Worm (Caenorhabditis elegans) whole organism, midembryonic: Measurements from ENCODE around the gene far-1.

Source experiments
- T22C8.4 ChIP-seq: fragments of 200-800 bp; sonication (Bioruptor generic); IDR thresholded peaks from 2 replicates; pipeline ENCODE4 v1.3.6; 2022; ENCODE audit warnings: missing genetic modification characterization, missing compliant biosample characterization
- flt-1 ChIP-seq: fragments of 200-800 bp; sonication (Bioruptor generic); IDR thresholded peaks from 2 replicates; pipeline ENCODE4 v1.3.6; 2022; ENCODE audit warnings: missing genetic modification characterization, missing compliant biosample characterization
- klf-2 ChIP-seq: fragments of 200-800 bp; sonication (Bioruptor generic); conservative IDR thresholded peaks from 2 replicates; pipeline ENCODE4 v1.3.6; 2022; ENCODE audit warnings: missing genetic modification reagents, missing genetic modification characterization, missing compliant biosample characterization
- med-1 ChIP-seq: sonication (generic microtip); optimal IDR thresholded peaks from 2 replicates; lab custom pipeline; 2017; ENCODE audit warnings: missing genetic modification characterization, mild to moderate bottlenecking, missing compliant biosample characterization, antibody characterized with exemption, missing genetic modification reagents; ENCODE audit not compliant: insufficient read depth
- ref-1 ChIP-seq: fragments of 200-800 bp; sonication (Bioruptor generic); conservative IDR thresholded peaks from 2 replicates; pipeline ENCODE4 v1.3.6; 2022; ENCODE audit warnings: missing genetic modification reagents, missing genetic modification characterization, missing compliant biosample characterization
- ztf-29 ChIP-seq: fragments of 200-800 bp; sonication (Bioruptor generic); IDR thresholded peaks from 2 replicates; pipeline ENCODE4 v1.3.6; 2022; ENCODE audit warnings: missing genetic modification reagents, missing genetic modification characterization, missing compliant biosample characterization

- TF ChIP-seq med-1 (GFP tag; lab: Kevin White, UChicago) (no peak), flt-1 (no peak), T22C8.4 (GFP tag; lab: Robert Waterston, UW) (no peak), ztf-29 (GFP tag; lab: Robert Waterston, UW) (no peak), klf-2 (no peak), ref-1 (GFP tag; lab: Robert Waterston, UW) (no peak)
Observed at ce11 chrIII:9069712-9070111, 11.3 kb downstream of the far-1 start.
